Worm (Caenorhabditis elegans): ENCODE data around the gene sucl-1.

Gene sucl-1

DNA sequence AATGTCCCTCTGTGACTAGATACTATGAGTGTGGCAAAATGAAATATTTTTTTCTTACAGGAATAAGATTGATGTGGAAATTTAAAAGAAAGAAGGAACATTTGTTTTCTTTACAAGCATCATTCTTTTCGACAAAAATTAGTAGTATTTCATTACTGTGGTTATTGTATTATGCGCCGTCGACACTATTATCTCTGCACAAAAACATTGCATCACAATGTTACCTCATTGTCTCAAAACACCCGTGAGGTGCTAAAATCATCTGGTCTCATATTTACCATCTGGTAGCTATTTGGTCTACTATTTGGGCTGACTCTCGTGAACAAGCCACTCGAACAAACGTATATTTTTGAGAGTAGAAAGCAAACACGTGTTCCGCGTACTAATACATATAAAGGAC, 5.7 kb downstream of the sucl-1 start:
- TF ChIP-seq nhr-11 (tag; optimal IDR thresholded peaks at IDR 0.05) (no peak), aly-2 (tag; optimal IDR thresholded peaks at IDR 0.05) (no peak), lin-13 (GFP tag; optimal IDR thresholded peaks at IDR 0.05) (no peak), mbf-1 (tag; optimal IDR thresholded peaks at IDR 0.05) (no peak), unc-55 (GFP tag; optimal IDR thresholded peaks at IDR 0.05) (no peak), F13H6.1 (tag; optimal IDR thresholded peaks at IDR 0.05) (no peak), peb-1 (tag; optimal IDR thresholded peaks at IDR 0.05) (no peak), nhr-23 (tag; optimal IDR thresholded peaks at IDR 0.05) (no peak), ztf-1 (GFP tag; conservative IDR thresholded peaks at IDR 0.05) (no peak), zag-1 (tag; optimal IDR thresholded peaks at IDR 0.05) (no peak), alr-1 (tag; optimal IDR thresholded peaks at IDR 0.05) (no peak), snpc-4 (tag; optimal IDR thresholded peaks at IDR 0.05) (no peak)

DNA sequence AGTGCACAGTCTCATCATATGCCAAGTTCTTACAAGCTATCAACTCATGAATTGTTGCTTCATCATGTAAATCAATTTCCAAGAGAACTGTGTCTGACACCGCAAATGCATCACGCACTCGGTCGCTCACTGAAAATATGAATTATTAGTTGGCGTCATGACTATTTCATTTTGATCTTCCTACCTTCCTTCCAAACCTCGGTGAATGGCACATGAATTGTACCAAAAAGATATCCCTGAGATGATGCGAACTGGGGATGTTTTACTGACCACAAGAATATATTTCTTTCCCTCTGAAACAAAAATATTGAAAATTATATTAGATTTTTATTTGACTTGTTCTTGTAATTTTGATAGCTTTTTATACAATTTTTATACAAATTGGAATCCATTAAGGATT, 6.3 kb downstream of the sucl-1 start:
- TF ChIP-seq R02D3.7 (tag; optimal IDR thresholded peaks at IDR 0.05) (no peak), egl-27 (tag; optimal IDR thresholded peaks at IDR 0.05) (no peak), unc-55 (GFP tag; optimal IDR thresholded peaks at IDR 0.05) (no peak), snpc-4 (tag; optimal IDR thresholded peaks at IDR 0.05) (no peak), zag-1 (tag; optimal IDR thresholded peaks at IDR 0.05) (no peak), lsy-2 (tag; optimal IDR thresholded peaks at IDR 0.05) (no peak), gmeb-1 (tag; optimal IDR thresholded peaks at IDR 0.05) (no peak), nhr-77 (tag; optimal IDR thresholded peaks at IDR 0.05) (no peak)

DNA sequence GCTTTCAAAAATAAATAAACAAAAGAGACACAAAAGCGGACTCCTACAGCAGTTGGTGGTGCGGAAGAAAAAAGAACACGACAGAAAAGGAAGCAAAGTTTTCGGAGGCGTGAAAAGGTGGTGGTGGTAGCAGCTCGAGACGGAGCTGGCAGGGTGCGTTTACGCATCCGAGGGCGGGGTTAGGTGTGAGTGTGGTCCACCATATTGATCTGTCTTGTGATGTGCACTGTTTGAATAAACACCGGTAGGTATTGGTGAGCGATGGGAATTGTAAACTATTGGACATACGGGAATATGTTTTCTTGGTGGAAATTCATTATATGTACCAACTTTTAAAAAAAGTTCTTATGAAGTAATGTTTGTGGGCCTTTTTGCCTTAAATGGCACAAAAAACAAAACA, 7.2 kb downstream of the sucl-1 start, which contains the start of gene C05G5.5:
Gene C05G5.5, minus strand, starts transcription at position 101 of the 400 bp plus-strand sequence.
- no peak for TF ChIP-seq unc-62 (GFP tag; optimal IDR thresholded peaks at IDR 0.05)
- no peak for TF ChIP-seq ztf-11 (tag; optimal IDR thresholded peaks at IDR 0.05)
- no peak for TF ChIP-seq gmeb-1 (tag; optimal IDR thresholded peaks at IDR 0.05)
- TF ChIP-seq lin-39 (tag; optimal IDR thresholded peaks at IDR 0.05), result no peak
- TF ChIP-seq snpc-4 (tag; optimal IDR thresholded peaks at IDR 0.05), result no peak
- no peak for TF ChIP-seq nhr-11 (tag; optimal IDR thresholded peaks at IDR 0.05)
- TF ChIP-seq mdl-1 (tag; optimal IDR thresholded peaks at IDR 0.05), result no peak

ce11 chrX:14767813-14768212, 14.0 kb downstream of the sucl-1 start:
- TF ChIP-seq nhr-77 (tag; optimal IDR thresholded peaks at IDR 0.05) (no peak), ztf-1 (GFP tag; conservative IDR thresholded peaks at IDR 0.05) (no peak), unc-39 (tag; optimal IDR thresholded peaks at IDR 0.05) (no peak), elt-1 (tag; optimal IDR thresholded peaks at IDR 0.05) (no peak), ztf-11 (tag; optimal IDR thresholded peaks at IDR 0.05) (no peak), fos-1 (tag; optimal IDR thresholded peaks at IDR 0.05) (no peak), ZK546.5 (tag; optimal IDR thresholded peaks at IDR 0.05) (no peak), lsy-2 (tag; optimal IDR thresholded peaks at IDR 0.05) (no peak)

DNA sequence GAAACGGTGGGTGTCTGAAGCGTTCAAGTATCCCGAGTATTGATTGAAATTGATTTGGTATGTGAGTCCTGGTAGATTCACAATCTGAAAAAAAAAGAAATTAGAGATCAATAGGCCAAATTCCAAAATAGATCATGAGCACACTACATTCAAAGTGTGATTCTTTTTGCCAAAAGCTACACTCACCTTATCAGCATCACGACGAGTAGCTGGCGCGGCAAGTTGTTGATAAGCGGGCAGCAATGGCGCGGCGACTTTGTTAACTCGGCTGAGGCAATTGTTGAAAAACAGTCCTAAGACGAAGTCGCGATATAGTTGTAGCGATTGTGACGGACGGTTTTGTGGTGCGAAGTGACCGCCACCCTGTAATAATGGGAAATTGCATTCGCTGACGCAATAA, 15.2 kb downstream of the sucl-1 start:
- TF ChIP-seq zag-1 (tag; optimal IDR thresholded peaks at IDR 0.05) (no peak), sma-9 (GFP tag; optimal IDR thresholded peaks at IDR 0.05) (peak; percentile 34), sma-9 (tag; optimal IDR thresholded peaks at IDR 0.05) (no peak), fos-1 (tag; optimal IDR thresholded peaks at IDR 0.05) (peak; percentile 58)

DNA sequence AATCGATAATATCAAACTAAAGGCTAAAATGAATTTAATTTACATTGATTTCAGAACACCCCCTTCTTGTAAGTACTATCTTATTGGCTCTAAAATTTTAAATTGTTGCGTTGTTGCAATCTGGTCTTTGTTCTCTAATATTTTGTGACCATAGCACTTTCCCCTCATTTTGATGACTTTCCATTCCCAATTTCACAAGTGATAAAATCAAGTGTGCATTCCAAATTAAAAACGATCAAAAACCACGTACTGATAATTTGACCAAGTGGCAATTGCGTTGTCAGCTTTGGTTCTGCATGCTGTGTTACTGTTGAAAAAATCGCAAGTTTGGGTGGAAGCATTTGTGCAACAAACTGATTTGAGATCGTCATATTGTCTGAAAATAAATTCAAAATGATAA, 16.5 kb downstream of the sucl-1 start:
- TF ChIP-seq F13H6.1 (tag; optimal IDR thresholded peaks at IDR 0.05), result no peak
- TF ChIP-seq sma-9 (GFP tag; optimal IDR thresholded peaks at IDR 0.05), result peak; percentile 43
- no peak for TF ChIP-seq sma-9 (tag; optimal IDR thresholded peaks at IDR 0.05)
- TF ChIP-seq R02D3.7 (tag; optimal IDR thresholded peaks at IDR 0.05), result no peak
- peak; percentile 54 for TF ChIP-seq fos-1 (tag; optimal IDR thresholded peaks at IDR 0.05)
- no peak for TF ChIP-seq dmd-4 (tag; optimal IDR thresholded peaks at IDR 0.05)
- no peak for TF ChIP-seq nhr-12 (tag; optimal IDR thresholded peaks at IDR 0.05)
- TF ChIP-seq Y55F3AM.14 (GFP tag; optimal IDR thresholded peaks at IDR 0.05), result no peak

ce11 chrX:14771682-14772081, 17.9 kb downstream of the sucl-1 start, which contains the start of gene Y16B4A.2:
Gene Y16B4A.2 (minus strand): TSS chrX:14771851.
- peak; percentile 38 for TF ChIP-seq fos-1 (tag; optimal IDR thresholded peaks at IDR 0.05)
- TF ChIP-seq lin-13 (GFP tag; optimal IDR thresholded peaks at IDR 0.05), result no peak
